Worm (Caenorhabditis elegans) whole organism, L1 larva: ENCODE results near the gene F26F12.2.

Experiments used
- C34B4.2 ChIP-seq: sonication (generic microtip); optimal IDR thresholded peaks from 2 replicates; lab custom pipeline; 2017; ENCODE audit warnings: mild to moderate bottlenecking, missing genetic modification characterization, missing compliant biosample characterization
- Y116A8C.19 ChIP-seq: sonication (generic microtip); optimal IDR thresholded peaks from 2 replicates; lab custom pipeline; 2016; ENCODE audit warnings: missing compliant biosample characterization, missing genetic modification characterization, borderline replicate concordance
- aha-1 ChIP-seq: fragments of 150-350 bp; optimal IDR thresholded peaks from 2 replicates; lab custom pipeline; 2014; ENCODE audit warnings: missing biosample characterization, missing genetic modification characterization
- ama-1 ChIP-seq: fragments of 150-350 bp; optimal IDR thresholded peaks from 2 replicates; lab custom pipeline; 2014
- blmp-1 ChIP-seq: fragments of 150-350 bp; optimal IDR thresholded peaks from 2 replicates; lab custom pipeline; 2014; ENCODE audit warnings: missing biosample characterization, missing genetic modification characterization
- ceh-63 ChIP-seq: fragments of 200-800 bp; sonication (Bioruptor generic); optimal IDR thresholded peaks from 2 replicates; lab custom pipeline; 2018; ENCODE audit warnings: mild to moderate bottlenecking, missing genetic modification characterization, missing compliant biosample characterization
- ceh-8 ChIP-seq: fragments of 200-800 bp; sonication (Bioruptor generic); optimal IDR thresholded peaks from 2 replicates; lab custom pipeline; 2018; ENCODE audit warnings: mild to moderate bottlenecking, missing genetic modification characterization, moderate library complexity, missing compliant biosample characterization
- ceh-82 ChIP-seq, 3 experiments: fragments of 150-350 bp in 1 of 3; sonication (generic microtip) in 2 of 3; optimal IDR thresholded peaks; 2 replicates each; lab custom pipeline; 2014 to 2017; ENCODE audit warnings: missing biosample characterization in 3 of 3, missing genetic modification characterization in 3 of 3
- dsc-1 ChIP-seq: sonication (generic microtip); optimal IDR thresholded peaks from 2 replicates; lab custom pipeline; 2016; ENCODE audit warnings: mild to moderate bottlenecking, missing genetic modification characterization, missing compliant biosample characterization
- efl-1 ChIP-seq, 4 experiments: fragments of 150-350 bp; optimal IDR thresholded peaks in 3 of 4; peaks in 1 of 4; 1 replicate in 1 of 4; 2 replicates in 3 of 4; lab custom pipeline; 2014; ENCODE audit warnings: missing biosample characterization in 2 of 4, missing genetic modification characterization in 2 of 4, missing genetic modification reagents in 2 of 4
- egl-13 ChIP-seq: sonication (generic microtip); optimal IDR thresholded peaks from 2 replicates; lab custom pipeline; 2016; ENCODE audit warnings: missing genotype, missing genetic modification reagents, missing genetic modification characterization, missing compliant biosample characterization
- egl-27 ChIP-seq, 2 experiments: fragments of 150-350 bp in 1 of 2; sonication (generic microtip); optimal IDR thresholded peaks; 3 replicates each; lab custom pipeline; 2017 to 2018; ENCODE audit warnings: missing biosample characterization in 2 of 2, missing genetic modification characterization in 2 of 2, missing genetic modification reagents in 2 of 2
- elt-2 ChIP-seq: sonication (generic microtip); optimal IDR thresholded peaks from 2 replicates; lab custom pipeline; 2016; ENCODE audit warnings: missing genetic modification characterization, mild to moderate bottlenecking, inconsistent platforms, missing compliant biosample characterization, missing genetic modification reagents
- elt-3 ChIP-seq, 6 experiments: fragments of 150-350 bp in 1 of 6; sonication (generic microtip); optimal IDR thresholded peaks; 2 replicates each; lab custom pipeline; 2017 to 2018; ENCODE audit warnings: missing biosample characterization in 6 of 6, missing genetic modification characterization in 6 of 6, inconsistent platforms in 1 of 6
- fkh-10 ChIP-seq: sonication (generic microtip); optimal IDR thresholded peaks from 2 replicates; lab custom pipeline; 2017; ENCODE audit warnings: missing biosample characterization, missing genetic modification reagents, missing genetic modification characterization
- grh-1 ChIP-seq: fragments of 200-800 bp; sonication (Bioruptor generic); IDR thresholded peaks from 2 replicates; pipeline ENCODE4 v1.3.6; 2022; ENCODE audit warnings: missing genetic modification reagents, missing genetic modification characterization, missing compliant biosample characterization
- hlh-17 ChIP-seq: fragments of 200-800 bp; sonication (Bioruptor generic); optimal IDR thresholded peaks from 2 replicates; lab custom pipeline; 2018; ENCODE audit warnings: missing genetic modification characterization, mild to moderate bottlenecking, missing compliant biosample characterization, moderate library complexity, borderline replicate concordance
- hpl-2 ChIP-seq: fragments of 150-350 bp; optimal IDR thresholded peaks from 2 replicates; lab custom pipeline; 2014; ENCODE audit warnings: missing biosample characterization, missing genetic modification reagents, missing genetic modification characterization
- isw-1 ChIP-seq: fragments of 200-800 bp; sonication (Bioruptor generic); IDR thresholded peaks from 2 replicates; pipeline ENCODE4 v1.3.6; 2022; ENCODE audit warnings: missing genetic modification characterization, missing compliant biosample characterization
- jun-1 ChIP-seq: fragments of 150-350 bp; optimal IDR thresholded peaks from 2 replicates; lab custom pipeline; 2014; ENCODE audit warnings: missing biosample characterization, missing genetic modification reagents, missing genetic modification characterization
- lin-14 ChIP-seq: fragments of 200-800 bp; sonication (Bioruptor generic); optimal IDR thresholded peaks from 2 replicates; lab custom pipeline; 2018; ENCODE audit warnings: mild to moderate bottlenecking, missing genetic modification characterization, moderate library complexity, missing compliant biosample characterization
- lir-3 ChIP-seq: sonication (generic microtip); optimal IDR thresholded peaks from 2 replicates; lab custom pipeline; 2016; ENCODE audit warnings: mild to moderate bottlenecking, missing genetic modification characterization, moderate library complexity, missing compliant biosample characterization; ENCODE audit not compliant: poor library complexity
- mab-9 ChIP-seq: fragments of 200-800 bp; sonication (Bioruptor generic); IDR thresholded peaks from 2 replicates; pipeline ENCODE4 v1.3.6; 2022; ENCODE audit warnings: missing genetic modification reagents, missing genetic modification characterization, missing compliant biosample characterization
- mef-2 ChIP-seq: fragments of 150-350 bp; optimal IDR thresholded peaks from 2 replicates; lab custom pipeline; 2014; ENCODE audit warnings: missing biosample characterization, missing genetic modification characterization
- mep-1 ChIP-seq: fragments of 150-350 bp; optimal IDR thresholded peaks from 2 replicates; lab custom pipeline; 2014; ENCODE audit warnings: missing biosample characterization, missing genetic modification characterization
- nhr-11 ChIP-seq: fragments of 150-350 bp; optimal IDR thresholded peaks from 2 replicates; lab custom pipeline; 2014; ENCODE audit warnings: missing biosample characterization, missing genetic modification characterization
- nhr-28 ChIP-seq: fragments of 150-350 bp; optimal IDR thresholded peaks from 2 replicates; lab custom pipeline; 2014; ENCODE audit warnings: missing biosample characterization, missing genetic modification characterization
- nhr-47 ChIP-seq: sonication (generic microtip); optimal IDR thresholded peaks from 2 replicates; lab custom pipeline; 2016; ENCODE audit warnings: mild to moderate bottlenecking, missing genetic modification characterization, moderate library complexity, missing compliant biosample characterization
- nhr-76 ChIP-seq: sonication (generic microtip); optimal IDR thresholded peaks from 2 replicates; lab custom pipeline; 2017; ENCODE audit warnings: missing biosample characterization, missing genetic modification characterization
- nhr-77 ChIP-seq: fragments of 150-350 bp; optimal IDR thresholded peaks from 2 replicates; lab custom pipeline; 2014; ENCODE audit warnings: missing biosample characterization, missing genetic modification characterization
- nhr-84 ChIP-seq: sonication (generic microtip); optimal IDR thresholded peaks from 2 replicates; lab custom pipeline; 2017; ENCODE audit warnings: missing biosample characterization, missing genetic modification characterization
- nhr-85 ChIP-seq: sonication (generic microtip); peaks from one replicate; lab custom pipeline; 2016; ENCODE audit warnings: missing genetic modification characterization, inconsistent platforms, missing compliant biosample characterization
- nhr-90 ChIP-seq: sonication (generic microtip); optimal IDR thresholded peaks from 2 replicates; lab custom pipeline; 2016; ENCODE audit warnings: mild to moderate bottlenecking, missing genetic modification characterization, missing compliant biosample characterization; ENCODE audit not compliant: poor library complexity
- pag-3 ChIP-seq: sonication (generic microtip); optimal IDR thresholded peaks from 2 replicates; lab custom pipeline; 2017; ENCODE audit warnings: missing genetic modification characterization, mild to moderate bottlenecking, missing compliant biosample characterization, antibody characterized with exemption, borderline replicate concordance; ENCODE audit not compliant: insufficient read depth
- pax-3 ChIP-seq: fragments of 200-800 bp; sonication (Bioruptor generic); optimal IDR thresholded peaks from 2 replicates; lab custom pipeline; 2018; ENCODE audit warnings: mild to moderate bottlenecking, missing genetic modification characterization, moderate library complexity, missing compliant biosample characterization
- snu-23 ChIP-seq: sonication (generic microtip); optimal IDR thresholded peaks from 2 replicates; lab custom pipeline; 2016; ENCODE audit warnings: missing genetic modification characterization, missing compliant biosample characterization
- sox-4 ChIP-seq: sonication (generic microtip); optimal IDR thresholded peaks from 2 replicates; lab custom pipeline; 2016; ENCODE audit warnings: missing genetic modification characterization, missing compliant biosample characterization
- sptf-1 ChIP-seq: fragments of 150-350 bp; optimal IDR thresholded peaks from 2 replicates; lab custom pipeline; 2014; ENCODE audit warnings: missing biosample characterization, missing genetic modification characterization
- sup-37 ChIP-seq: fragments of 200-800 bp; sonication (Bioruptor generic); optimal IDR thresholded peaks from 2 replicates; lab custom pipeline; 2018; ENCODE audit warnings: mild to moderate bottlenecking, missing genetic modification characterization, missing compliant biosample characterization
- swsn-7 ChIP-seq: sonication (generic microtip); optimal IDR thresholded peaks from 2 replicates; lab custom pipeline; 2016; ENCODE audit warnings: missing genetic modification characterization, missing compliant biosample characterization
- tbx-2 ChIP-seq: sonication (generic microtip); optimal IDR thresholded peaks from 2 replicates; lab custom pipeline; 2016; ENCODE audit warnings: missing genetic modification characterization, missing compliant biosample characterization
- unc-30 ChIP-seq: sonication (generic microtip); optimal IDR thresholded peaks from 2 replicates; lab custom pipeline; 2017; ENCODE audit warnings: missing biosample characterization, missing genetic modification characterization
- unc-86 ChIP-seq: sonication (generic microtip); optimal IDR thresholded peaks from 2 replicates; lab custom pipeline; 2016; ENCODE audit warnings: missing genetic modification characterization, missing compliant biosample characterization
- unc-98 ChIP-seq: fragments of 200-800 bp; sonication (Bioruptor generic); IDR thresholded peaks from 2 replicates; pipeline ENCODE4 v1.3.6; 2022; ENCODE audit warnings: missing genetic modification characterization, missing compliant biosample characterization
- vab-15 ChIP-seq: sonication (generic microtip); optimal IDR thresholded peaks from 2 replicates; lab custom pipeline; 2017; ENCODE audit warnings: missing genotype, mild to moderate bottlenecking, missing genetic modification characterization, missing compliant biosample characterization
- ztf-11 ChIP-seq, 2 experiments: sonication (generic microtip); optimal IDR thresholded peaks; 2 replicates each; lab custom pipeline; 2016 to 2017; ENCODE audit warnings: missing genetic modification characterization in 2 of 2, missing biosample characterization in 1 of 2, missing compliant biosample characterization in 1 of 2
- ztf-4 ChIP-seq: fragments of 150-350 bp; optimal IDR thresholded peaks from 2 replicates; lab custom pipeline; 2014; ENCODE audit warnings: missing biosample characterization, missing genetic modification characterization

Gene F26F12.2

DNA sequence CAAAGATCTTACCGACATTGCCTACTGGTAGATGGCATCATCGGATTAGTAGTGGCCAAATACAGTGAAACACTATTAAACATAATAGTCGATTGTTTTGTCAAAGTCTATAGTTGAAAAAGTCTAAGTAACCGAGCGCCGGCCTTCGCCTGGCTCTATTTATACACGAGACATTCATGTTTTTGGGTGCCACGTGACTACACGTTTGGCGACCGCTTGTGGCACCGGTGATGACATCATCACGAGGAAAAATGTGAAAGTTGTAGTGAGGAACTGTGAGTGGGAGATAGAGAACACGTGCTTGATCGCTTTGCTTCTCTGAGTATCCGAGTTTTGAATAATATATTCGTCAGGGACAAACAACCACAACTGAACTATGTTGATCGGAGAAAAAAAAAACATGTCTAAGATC is 5.9 kb upstream of the F26F12.2 start (continued):
- TF ChIP-seq ceh-8 (GFP tag; lab: Kevin White, UChicago) (peak; percentile 59), ama-1 (lab: Kevin White, UChicago) (peak; percentile 66), nhr-11 (tag; lab: Kevin White, UChicago) (peak; percentile 44), ceh-82 (tag; optimal IDR thresholded peaks at IDR 0.05; lab: Kevin White, UChicago) (no peak), Y116A8C.19 (tag; lab: Kevin White, UChicago) (no peak), pax-3 (tag; lab: Kevin White, UChicago) (peak; percentile 67), hpl-2 (GFP tag; lab: Kevin White, UChicago) (peak; percentile 55), mep-1 (tag; lab: Kevin White, UChicago) (peak; percentile 78), grh-1 (GFP tag; lab: Robert Waterston, UW) (peak; percentile 79), swsn-7 (tag; lab: Kevin White, UChicago) (peak; percentile 58), C34B4.2 (no peak), lin-14 (GFP tag; lab: Kevin White, UChicago) (peak; percentile 91)

DNA sequence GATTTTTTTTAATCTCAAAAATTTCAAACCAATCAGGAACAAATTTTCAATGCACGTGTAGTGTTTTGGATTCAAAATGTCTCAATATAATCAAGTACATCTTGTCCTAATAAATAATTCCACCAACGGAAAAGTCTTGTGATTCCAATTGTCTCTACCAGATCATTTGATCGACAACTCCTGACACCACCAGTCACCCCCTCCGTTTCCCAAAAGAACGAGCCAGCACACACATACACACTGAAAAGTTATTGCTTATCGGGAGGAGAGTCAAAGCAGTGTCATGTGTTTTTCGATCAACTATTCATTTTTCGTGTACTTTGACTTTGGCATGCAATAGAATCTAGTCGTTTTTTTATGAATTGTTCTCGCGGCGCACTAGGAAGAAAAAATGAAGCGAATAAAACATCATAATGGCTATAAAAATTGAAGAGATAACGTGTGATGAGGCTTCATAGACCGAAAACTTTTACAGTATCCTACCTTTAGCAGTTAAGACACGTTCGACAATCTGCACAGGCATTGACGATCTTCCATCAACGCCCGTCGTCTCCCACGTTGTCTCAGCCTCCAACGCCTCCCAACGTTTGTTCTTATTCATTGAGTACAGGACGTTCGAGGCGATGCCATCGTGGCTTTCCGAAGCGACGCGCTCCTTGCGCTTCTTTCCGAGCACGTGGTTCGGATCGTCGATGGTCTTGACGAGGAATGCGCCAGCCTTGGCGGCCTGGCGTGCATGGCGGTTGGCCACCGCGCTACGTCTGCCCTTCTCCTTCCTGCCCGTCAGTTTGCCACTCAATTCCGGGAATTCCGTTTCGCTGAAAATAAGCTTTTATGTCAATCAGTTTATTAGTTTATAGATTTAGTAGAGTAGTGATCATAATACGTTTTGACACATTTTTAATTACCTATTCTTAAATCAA is 5.3 kb upstream of the F26F12.2 start:
- TF ChIP-seq lin-14 (GFP tag; lab: Kevin White, UChicago) (peak; percentile 78), ztf-11 (tag; optimal IDR thresholded peaks at IDR 0.05; lab: Kevin White, UChicago) (peak in 1 of 2 experiments; percentile 36), elt-2 (tag; lab: Kevin White, UChicago) (peak; percentile 80), unc-98 (GFP tag; lab: Robert Waterston, UW) (no peak), snu-23 (GFP tag; lab: Kevin White, UChicago) (peak; percentile 65), efl-1 (optimal IDR thresholded peaks at IDR 0.05; lab: Kevin White, UChicago) (peak; percentile 3 to 12), efl-1 (GFP tag; optimal IDR thresholded peaks at IDR 0.05 in 1 of 2; lab: Kevin White, UChicago) (peak in 1 of 2 experiments; percentile 92), elt-3 (tag; optimal IDR thresholded peaks at IDR 0.05; lab: Kevin White, UChicago) (peak in 1 of 6 experiments; percentile 22), unc-30 (no peak), blmp-1 (tag; lab: Kevin White, UChicago) (no peak), sptf-1 (no peak), tbx-2 (tag; lab: Kevin White, UChicago) (peak; percentile 28), lir-3 (tag; lab: Kevin White, UChicago) (peak; percentile 43), swsn-7 (tag; lab: Kevin White, UChicago) (peak; percentile 26), egl-27 (tag; optimal IDR thresholded peaks at IDR 0.05; lab: Kevin White, UChicago) (no peak), ztf-4 (tag; lab: Kevin White, UChicago) (peak; percentile 47), nhr-85 (tag; lab: Kevin White, UChicago) (no peak), pag-3 (tag; lab: Kevin White, UChicago) (no peak), sup-37 (GFP tag; lab: Kevin White, UChicago) (no peak), nhr-90 (tag; lab: Kevin White, UChicago) (peak; percentile 14), nhr-11 (tag; lab: Kevin White, UChicago) (peak; percentile 73), mab-9 (GFP tag; lab: Robert Waterston, UW) (no peak), jun-1 (tag; lab: Kevin White, UChicago) (peak; percentile 57), fkh-10 (no peak), vab-15 (tag; lab: Kevin White, UChicago) (no peak), aha-1 (tag; lab: Kevin White, UChicago) (no peak), ceh-63 (no peak), unc-86 (tag; lab: Kevin White, UChicago) (no peak), sox-4 (peak; percentile 53), nhr-28 (tag; lab: Kevin White, UChicago) (no peak), mef-2 (no peak), nhr-84 (no peak), hlh-17 (no peak), dsc-1 (tag; lab: Kevin White, UChicago) (peak; percentile 92), nhr-47 (tag; lab: Kevin White, UChicago) (peak; percentile 65), nhr-76 (tag; lab: Kevin White, UChicago) (no peak), nhr-77 (no peak), isw-1 (GFP tag; lab: Robert Waterston, UW) (no peak; the same call in 1 of the 2 replicates), ceh-8 (GFP tag; lab: Kevin White, UChicago) (no peak), egl-13 (no peak)
